Fruit fly (Drosophila melanogaster) whole organism, wandering third instar larva: ENCODE results near the gene tra.

Experiments used
- CG9705 ChIP-seq: fragments of 200-800 bp; sonication (Bioruptor generic); optimal IDR thresholded peaks from 2 replicates; lab custom pipeline; 2018; ENCODE audit warnings: missing biosample characterization, mild to moderate bottlenecking, missing genetic modification characterization
- Hr78 ChIP-seq: fragments of >200 bp; optimal IDR thresholded peaks from 2 replicates; lab custom pipeline; 2017; ENCODE audit warnings: missing biosample characterization, missing genetic modification characterization
- Mio ChIP-seq: sonication (Bioruptor generic); optimal IDR thresholded peaks from 2 replicates; lab custom pipeline; 2016; ENCODE audit warnings: missing biosample characterization, missing genetic modification characterization
- OdsH ChIP-seq: fragments of 200-800 bp; sonication (Bioruptor generic); optimal IDR thresholded peaks from 2 replicates; lab custom pipeline; 2016; ENCODE audit warnings: missing biosample characterization, mild to moderate bottlenecking, missing genetic modification characterization
- dsf ChIP-seq: sonication (Bioruptor generic); optimal IDR thresholded peaks from 2 replicates; lab custom pipeline; 2016; ENCODE audit warnings: missing biosample characterization, missing genetic modification characterization, borderline replicate concordance
- jim ChIP-seq: fragments of 175-275, 200-325 bp; sonication (Bioruptor generic); optimal IDR thresholded peaks from 2 replicates; lab custom pipeline; 2016; ENCODE audit warnings: missing biosample characterization, mild to moderate bottlenecking, missing genetic modification characterization
- pan ChIP-seq: fragments of >200 bp; optimal IDR thresholded peaks from 2 replicates; lab custom pipeline; 2017
- psq ChIP-seq: fragments of 200-800 bp; sonication (Bioruptor generic); optimal IDR thresholded peaks from 3 replicates; lab custom pipeline; 2017; ENCODE audit warnings: missing biosample characterization, mild to moderate bottlenecking, missing genetic modification characterization, moderate library complexity
- tai ChIP-seq: sonication (Bioruptor generic); optimal IDR thresholded peaks from 2 replicates; lab custom pipeline; 2016; ENCODE audit warnings: missing biosample characterization, missing genetic modification characterization

DNA sequence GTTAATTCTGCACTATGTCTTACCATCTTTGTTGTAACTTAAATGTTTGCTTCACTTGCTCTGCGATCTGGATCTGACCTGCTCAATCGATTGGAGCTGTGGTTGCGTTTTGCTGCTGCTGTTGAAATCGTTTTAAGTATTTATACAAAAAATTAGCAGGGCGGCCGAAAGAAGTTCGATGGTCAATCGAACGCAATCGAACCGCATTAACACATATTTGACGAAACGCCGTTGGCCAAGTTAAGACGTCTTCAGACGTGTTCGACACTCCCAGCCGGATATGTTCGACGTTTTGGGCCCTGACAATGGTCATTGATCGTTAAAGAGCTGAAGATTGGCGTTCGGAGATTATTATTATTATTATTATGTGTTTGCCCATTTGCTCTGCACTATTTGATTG is 45.3 kb downstream of the tra start, which contains the start of gene CG13033:
- TF ChIP-seq pan (lab: Kevin White, UChicago): no peak
- no peak for TF ChIP-seq jim (GFP tag; lab: Kevin White, UChicago)
- no peak for TF ChIP-seq tai (GFP tag; lab: Kevin White, UChicago)
- TF ChIP-seq Mio (GFP tag; lab: Kevin White, UChicago): no peak
- no peak for TF ChIP-seq psq (GFP tag; lab: Kevin White, UChicago)
- TF ChIP-seq dsf (GFP tag; lab: Kevin White, UChicago): no peak
- no peak for TF ChIP-seq OdsH (GFP tag; lab: Kevin White, UChicago)
- TF ChIP-seq CG9705 (GFP tag; lab: Kevin White, UChicago): no peak
- TF ChIP-seq Hr78 (GFP tag; lab: Kevin White, UChicago): no peak
